Worm (Caenorhabditis elegans): ENCODE data around the gene cup-5.
"Not testable (repeated sequence)": the region's sequence is repeated elsewhere in the genome, so short reads cannot be mapped to it uniquely, and the experiment has no call there.

DNA sequence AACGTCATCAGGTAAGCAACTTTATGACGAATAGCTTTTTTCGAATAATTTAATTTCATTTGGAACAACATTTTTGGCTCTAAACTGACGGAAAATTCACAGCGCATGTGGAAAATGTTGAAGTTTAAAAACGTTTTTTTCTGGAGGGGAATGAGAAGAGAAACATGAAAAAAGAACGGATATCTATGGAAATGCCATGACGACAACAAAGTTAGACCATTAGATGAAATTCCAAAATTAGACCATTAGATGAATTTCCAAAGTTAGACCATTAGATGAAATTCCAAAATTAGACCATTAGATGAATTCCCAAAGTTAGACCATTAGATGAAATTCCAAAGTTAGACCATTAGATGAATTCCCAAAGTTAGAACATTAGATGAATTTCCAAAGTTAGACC lies 10.5 kb downstream of the cup-5 start, which contains the start of gene Y80D4G.2:
- not testable (repeated sequence) for TF ChIP-seq nhr-11 (tag; optimal IDR thresholded peaks at IDR 0.05); lin-39 (tag; optimal IDR thresholded peaks at IDR 0.05); ceh-28 (tag; optimal IDR thresholded peaks at IDR 0.05); unc-39 (tag; optimal IDR thresholded peaks at IDR 0.05); dpl-1 (GFP tag; optimal IDR thresholded peaks at IDR 0.05); egl-43 (GFP tag; IDR thresholded peaks at IDR 0.05); ZK546.5 (tag; optimal IDR thresholded peaks at IDR 0.05); ctbp-1 (GFP tag; IDR thresholded peaks at IDR 0.05); lim-7 (GFP tag; IDR thresholded peaks at IDR 0.05); fos-1 (tag; optimal IDR thresholded peaks at IDR 0.05); nhr-28 (tag; optimal IDR thresholded peaks at IDR 0.05); hlh-30 (tag; optimal IDR thresholded peaks at IDR 0.05; ENCODE audit: insufficient read depth)
